Worm (Caenorhabditis elegans) whole organism, mixed stage, embryonic: Measurements from ENCODE around the gene C47D12.4.

ENCODE experiments used
- M03D4.4 ChIP-seq: sonication (generic microtip); optimal IDR thresholded peaks from 2 replicates; lab custom pipeline; 2017; ENCODE audit warnings: mild to moderate bottlenecking, missing genetic modification characterization, missing compliant biosample characterization
- bed-3 ChIP-seq: fragments of 200-800 bp; sonication (Bioruptor generic); optimal IDR thresholded peaks from 3 replicates; lab custom pipeline; 2018; ENCODE audit warnings: mild to moderate bottlenecking, missing genetic modification characterization, moderate library complexity, missing compliant biosample characterization
- blmp-1 ChIP-seq: fragments of 150-350 bp; optimal IDR thresholded peaks from 2 replicates; lab custom pipeline; 2014; ENCODE audit warnings: missing biosample characterization, missing genetic modification characterization
- ceh-43 ChIP-seq: fragments of 200-800 bp; sonication (Bioruptor generic); optimal IDR thresholded peaks from 2 replicates; lab custom pipeline; 2018; ENCODE audit warnings: mild to moderate bottlenecking, missing genetic modification characterization, moderate library complexity, missing compliant biosample characterization
- ceh-83 ChIP-seq: fragments of 200-800 bp; sonication (Bioruptor generic); optimal IDR thresholded peaks from 2 replicates; lab custom pipeline; 2018; ENCODE audit warnings: mild to moderate bottlenecking, missing genetic modification characterization, missing compliant biosample characterization
- ces-1 ChIP-seq: fragments of 150-350 bp; optimal IDR thresholded peaks from 2 replicates; lab custom pipeline; 2014; ENCODE audit warnings: missing biosample characterization, missing genetic modification reagents, missing genetic modification characterization
- cnd-1 ChIP-seq: fragments of 200-800 bp; sonication (Bioruptor generic); optimal IDR thresholded peaks from 2 replicates; lab custom pipeline; 2018; ENCODE audit warnings: mild to moderate bottlenecking, missing genetic modification characterization, missing compliant biosample characterization
- drap-1 ChIP-seq: fragments of 200-800 bp; sonication (Bioruptor generic); optimal IDR thresholded peaks from 3 replicates; lab custom pipeline; 2018; ENCODE audit warnings: mild to moderate bottlenecking, missing genetic modification characterization, missing compliant biosample characterization
- elt-1 ChIP-seq: sonication (generic microtip); optimal IDR thresholded peaks from 2 replicates; lab custom pipeline; 2017; ENCODE audit warnings: missing genetic modification characterization, mild to moderate bottlenecking, missing compliant biosample characterization, antibody characterized with exemption, moderate library complexity, borderline replicate concordance; ENCODE audit not compliant: insufficient read depth
- elt-3 ChIP-seq: fragments of 150-350 bp; optimal IDR thresholded peaks from 2 replicates; lab custom pipeline; 2014; ENCODE audit warnings: missing biosample characterization, missing genetic modification characterization
- flh-1 ChIP-seq: fragments of 200-800 bp; sonication (Bioruptor generic); optimal IDR thresholded peaks from 2 replicates; lab custom pipeline; 2018; ENCODE audit warnings: mild to moderate bottlenecking, missing genetic modification characterization, moderate library complexity, missing compliant biosample characterization
- hlh-1 ChIP-seq: fragments of 150-350 bp; optimal IDR thresholded peaks from 2 replicates; lab custom pipeline; 2014; ENCODE audit warnings: missing biosample characterization, missing genetic modification reagents, missing genetic modification characterization
- lin-13 ChIP-seq: fragments of 150-350 bp; optimal IDR thresholded peaks from 2 replicates; lab custom pipeline; 2014; ENCODE audit warnings: missing biosample characterization, missing genetic modification characterization
- lin-32 ChIP-seq: fragments of 200-800 bp; sonication (Bioruptor generic); optimal IDR thresholded peaks from 2 replicates; lab custom pipeline; 2018; ENCODE audit warnings: mild to moderate bottlenecking, missing genetic modification characterization, missing compliant biosample characterization
- lsy-2 ChIP-seq: fragments of 150-350 bp; optimal IDR thresholded peaks from 2 replicates; lab custom pipeline; 2014; ENCODE audit warnings: missing biosample characterization, missing genetic modification characterization
- mab-5 ChIP-seq: fragments of 150-350 bp; optimal IDR thresholded peaks from 2 replicates; lab custom pipeline; 2014; ENCODE audit warnings: missing biosample characterization, missing genetic modification characterization
- mep-1 ChIP-seq: fragments of 150-350 bp; optimal IDR thresholded peaks from 2 replicates; lab custom pipeline; 2017; ENCODE audit warnings: missing biosample characterization, missing genetic modification reagents, missing genetic modification characterization, inconsistent platforms
- mls-2 ChIP-seq: sonication (generic microtip); optimal IDR thresholded peaks from 2 replicates; lab custom pipeline; 2016; ENCODE audit warnings: mild to moderate bottlenecking, missing genetic modification characterization, moderate library complexity, missing compliant biosample characterization
- nhr-12 ChIP-seq: fragments of 150-350 bp; optimal IDR thresholded peaks from 2 replicates; lab custom pipeline; 2014; ENCODE audit warnings: missing biosample characterization, missing genetic modification characterization
- nhr-237 ChIP-seq: fragments of 150-350 bp; optimal IDR thresholded peaks from 2 replicates; lab custom pipeline; 2014; ENCODE audit warnings: missing biosample characterization, missing genetic modification characterization
- nhr-28 ChIP-seq: fragments of 150-350 bp; optimal IDR thresholded peaks from 2 replicates; lab custom pipeline; 2014; ENCODE audit warnings: missing biosample characterization, missing genetic modification characterization
- nhr-76 ChIP-seq: sonication (generic microtip); optimal IDR thresholded peaks from 2 replicates; lab custom pipeline; 2017; ENCODE audit warnings: missing biosample characterization, missing genetic modification characterization
- sem-2 ChIP-seq: fragments of 200-800 bp; sonication (Bioruptor generic); optimal IDR thresholded peaks from 2 replicates; lab custom pipeline; 2018; ENCODE audit warnings: mild to moderate bottlenecking, missing genetic modification characterization, missing compliant biosample characterization
- snpc-4 ChIP-seq: fragments of 150-350 bp; optimal IDR thresholded peaks from 2 replicates; lab custom pipeline; 2014; ENCODE audit warnings: missing biosample characterization, missing genetic modification characterization
- sptf-1 ChIP-seq: sonication (generic microtip); optimal IDR thresholded peaks from 2 replicates; lab custom pipeline; 2017; ENCODE audit warnings: mild to moderate bottlenecking, missing genetic modification characterization, moderate library complexity, missing compliant biosample characterization
- unc-120 ChIP-seq: sonication (generic microtip); optimal IDR thresholded peaks from 2 replicates; lab custom pipeline; 2017; ENCODE audit warnings: missing genetic modification characterization, missing compliant biosample characterization; ENCODE audit not compliant: poor library complexity, severe bottlenecking
- unc-39 ChIP-seq: fragments of 150-350 bp; optimal IDR thresholded peaks from 2 replicates; lab custom pipeline; 2014; ENCODE audit warnings: missing biosample characterization, missing genetic modification characterization
- zip-8 ChIP-seq: fragments of 150-350 bp; optimal IDR thresholded peaks from 2 replicates; lab custom pipeline; 2014; ENCODE audit warnings: missing biosample characterization, missing genetic modification characterization
- ztf-11 ChIP-seq: fragments of 150-350 bp; optimal IDR thresholded peaks from 2 replicates; lab custom pipeline; 2014; ENCODE audit warnings: missing biosample characterization, missing genetic modification characterization

Gene C47D12.4

ce11 chrII:11710771-11711170 lies 29.2 kb downstream of the C47D12.4 start:
- TF ChIP-seq blmp-1 = peak; percentile 52
- TF ChIP-seq snpc-4 = no peak

ce11 chrII:11713569-11713968 lies 32.0 kb downstream of the C47D12.4 start, which contains the start of gene F13D12.10:
F13D12.10 (plus strand) TSS chrII:11713799.
- TF ChIP-seq unc-120 (tag; lab: Kevin White, UChicago) (peak; percentile 7), drap-1 (GFP tag; lab: Kevin White, UChicago) (no peak), lin-13 (no peak), hlh-1 (tag; lab: Kevin White, UChicago) (peak; percentile 95)

ce11 chrII:11714728-11715127 lies 33.2 kb downstream of the C47D12.4 start:
- TF ChIP-seq blmp-1 (no peak), flh-1 (GFP tag; lab: Kevin White, UChicago) (no peak), lsy-2 (tag; lab: Kevin White, UChicago) (no peak), lin-32 (GFP tag; lab: Kevin White, UChicago) (no peak), sptf-1 (tag; lab: Kevin White, UChicago) (no peak), unc-39 (tag; lab: Kevin White, UChicago) (no peak), nhr-237 (no peak), ces-1 (no peak)

ce11 chrII:11719533-11719932 lies 38.0 kb downstream of the C47D12.4 start:
- TF ChIP-seq hlh-1 (tag; lab: Kevin White, UChicago) = no peak
- TF ChIP-seq bed-3 (GFP tag; lab: Kevin White, UChicago) = no peak
- no peak for TF ChIP-seq ceh-43
- TF ChIP-seq nhr-76 (tag; lab: Kevin White, UChicago) = no peak
- no peak for TF ChIP-seq sptf-1 (tag; lab: Kevin White, UChicago)
- no peak for TF ChIP-seq ces-1

- TF ChIP-seq nhr-76 (tag; lab: Kevin White, UChicago) = no peak
- no peak for TF ChIP-seq cnd-1 (tag; lab: Kevin White, UChicago)
- TF ChIP-seq unc-39 (tag; lab: Kevin White, UChicago) = no peak
- no peak for TF ChIP-seq elt-1
- TF ChIP-seq mls-2 (tag; lab: Kevin White, UChicago) = no peak
- no peak for TF ChIP-seq lin-32 (GFP tag; lab: Kevin White, UChicago)
- no peak for TF ChIP-seq M03D4.4 (tag; lab: Kevin White, UChicago)
- TF ChIP-seq lsy-2 (tag; lab: Kevin White, UChicago) = no peak
- no peak for TF ChIP-seq ceh-83
- TF ChIP-seq snpc-4 = no peak
- no peak for TF ChIP-seq elt-3 (tag; lab: Kevin White, UChicago)
- TF ChIP-seq drap-1 (GFP tag; lab: Kevin White, UChicago) = no peak
Measured at ce11 chrII:11720102-11720501, 38.5 kb downstream of the C47D12.4 start, which contains the start of gene F13D12.3. F13D12.3 (plus strand) TSS chrII:11720402.

DNA sequence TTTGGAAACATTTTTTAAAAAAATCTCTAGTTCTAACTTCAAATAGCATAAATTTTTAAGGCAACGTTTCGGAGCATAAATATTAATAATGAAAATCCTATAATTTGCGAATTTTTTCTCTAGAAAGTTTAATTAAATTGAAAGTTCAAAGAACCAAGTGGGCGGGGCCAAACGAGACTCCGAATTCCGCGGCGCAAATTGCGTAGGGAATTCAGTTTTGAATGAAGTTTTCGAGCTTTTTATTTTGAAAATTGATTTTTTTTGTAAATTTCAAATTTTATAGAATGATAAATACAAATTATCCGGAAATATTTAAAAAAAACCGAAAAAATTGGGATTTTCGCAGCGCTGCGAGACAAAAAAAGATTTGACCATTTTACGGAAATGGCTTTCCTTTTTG lies 39.2 kb downstream of the C47D12.4 start:
- no peak for TF ChIP-seq drap-1 (GFP tag; lab: Kevin White, UChicago)

DNA sequence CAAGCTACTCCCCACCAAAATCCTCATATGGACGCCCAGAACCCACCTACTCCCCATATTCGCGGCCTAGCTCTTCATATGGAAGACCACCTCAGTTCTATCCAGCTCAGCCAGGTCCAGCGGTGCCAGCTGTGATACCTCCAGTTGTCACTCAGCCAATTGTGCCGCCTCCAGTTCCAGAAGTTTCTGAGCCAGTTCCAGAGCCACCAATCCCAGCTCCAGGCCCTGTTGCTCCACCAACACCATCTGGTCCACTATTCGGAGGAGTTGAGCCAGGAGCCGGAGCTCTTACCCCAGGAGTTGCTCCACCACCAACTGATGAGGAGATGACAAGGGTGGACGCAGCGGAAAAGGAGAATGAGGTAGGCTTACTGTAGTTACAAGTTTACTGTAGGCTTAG lies 40.0 kb downstream of the C47D12.4 start:
- TF ChIP-seq drap-1 (GFP tag; lab: Kevin White, UChicago) = no peak
- TF ChIP-seq mab-5 = no peak
- no peak for TF ChIP-seq unc-120 (tag; lab: Kevin White, UChicago)
- no peak for TF ChIP-seq ztf-11 (tag; lab: Kevin White, UChicago)
- TF ChIP-seq hlh-1 (tag; lab: Kevin White, UChicago) = no peak
- no peak for TF ChIP-seq mep-1 (tag; lab: Kevin White, UChicago)
- no peak for TF ChIP-seq nhr-28 (tag; lab: Kevin White, UChicago)
- no peak for TF ChIP-seq sptf-1 (tag; lab: Kevin White, UChicago)
- no peak for TF ChIP-seq sem-2 (GFP tag; lab: Kevin White, UChicago)
- TF ChIP-seq ceh-83 = no peak
- no peak for TF ChIP-seq nhr-12
- no peak for TF ChIP-seq flh-1 (GFP tag; lab: Kevin White, UChicago)
- TF ChIP-seq mls-2 (tag; lab: Kevin White, UChicago) = no peak
- no peak for TF ChIP-seq lin-13
- no peak for TF ChIP-seq nhr-76 (tag; lab: Kevin White, UChicago)
- TF ChIP-seq M03D4.4 (tag; lab: Kevin White, UChicago) = no peak
- TF ChIP-seq elt-1 = no peak
- TF ChIP-seq zip-8 (tag; lab: Kevin White, UChicago) = no peak
- TF ChIP-seq, all 35 proteins: peak for 0
